Fruit fly (Drosophila melanogaster): ENCODE data around the gene Alp13.

- TF ChIP-seq D1 (tag; optimal IDR thresholded peaks at IDR 0.05) (no peak), CG4496 (GFP tag; IDR thresholded peaks at IDR 0.05) (no peak), CG32121 (GFP tag; IDR thresholded peaks at IDR 0.05) (no peak), gl (tag; optimal IDR thresholded peaks at IDR 0.05) (no peak), rn (GFP tag; IDR thresholded peaks at IDR 0.05) (no peak), CG34367 (tag; optimal IDR thresholded peaks at IDR 0.05) (no peak), CG9948 (tag; optimal IDR thresholded peaks at IDR 0.05) (no peak)
Measured at dm6 chr3R:10024032-10024712, 51.0 kb downstream of the Alp13 start.

All from whole organism, pupa.